Fruit fly (Drosophila melanogaster) whole organism, prepupa: ENCODE data around the gene Hsp26.

Experiments used
- CG6808 ChIP-seq: fragments of 200-800 bp; sonication (Bioruptor generic); optimal IDR thresholded peaks from 3 replicates; lab custom pipeline; 2017; ENCODE audit warnings: missing biosample characterization, missing genetic modification characterization, mild to moderate bottlenecking, moderate library complexity, missing genetic modification reagents
- lz ChIP-seq: fragments of 200-800 bp; sonication (Bioruptor generic); optimal IDR thresholded peaks from 3 replicates; lab custom pipeline; 2016; ENCODE audit warnings: missing biosample characterization, missing genetic modification characterization

dm6 chr3L:9404497-9404896, 27.3 kb upstream of the Hsp26 start, which contains the start of gene Cpr67B:
- TF ChIP-seq CG6808 (GFP tag; lab: Kevin White, UChicago) (no peak), lz (GFP tag; lab: Kevin White, UChicago) (no peak)
